Worm (Caenorhabditis elegans) whole organism, young adult: ENCODE results near the gene col-83.

ENCODE experiments used
- ama-1 ChIP-seq, 3 experiments: fragments of 150-350 bp in 1 of 3; sonication (generic microtip) in 2 of 3; optimal IDR thresholded peaks; 2 replicates each; lab custom pipeline; 2014 to 2018; ENCODE audit warnings: missing biosample characterization in 2 of 3, missing genetic modification characterization in 2 of 3, missing genetic modification reagents in 2 of 3
- fkh-3 ChIP-seq: sonication (generic microtip); optimal IDR thresholded peaks from 2 replicates; lab custom pipeline; 2016; ENCODE audit warnings: mild to moderate bottlenecking, missing genetic modification characterization, missing compliant biosample characterization
- lin-40 ChIP-seq: sonication (generic microtip); optimal IDR thresholded peaks from 2 replicates; lab custom pipeline; 2016; ENCODE audit warnings: missing genetic modification characterization, mild to moderate bottlenecking, missing compliant biosample characterization, missing genotype, missing genetic modification reagents
- rec-8 ChIP-seq, 2 experiments: sonication (generic microtip); optimal IDR thresholded peaks; 2 replicates each; lab custom pipeline; 2016; ENCODE audit warnings: mild to moderate bottlenecking in 2 of 2, missing genetic modification characterization in 2 of 2, missing genetic modification reagents in 2 of 2, missing genotype in 2 of 2, missing biosample characterization in 1 of 2, missing compliant biosample characterization in 1 of 2, moderate library complexity in 1 of 2
- unc-62 ChIP-seq: fragments of 150-350 bp; optimal IDR thresholded peaks from 2 replicates; lab custom pipeline; 2014; ENCODE audit warnings: missing biosample characterization, missing genetic modification reagents, missing genetic modification characterization

ce11 chrII:11013667-11014066 lies 32.1 kb downstream of the col-83 start, which contains the start of gene col-81:
- TF ChIP-seq unc-62 (GFP tag; lab: Kevin White, UChicago) (no peak), ama-1 (optimal IDR thresholded peaks at IDR 0.05; lab: Kevin White, UChicago) (no peak), ama-1 (GFP tag; optimal IDR thresholded peaks at IDR 0.05; lab: Kevin White, UChicago) (no peak), lin-40 (tag; lab: Kevin White, UChicago) (no peak), fkh-3 (tag; lab: Kevin White, UChicago) (no peak), rec-8 (tag; optimal IDR thresholded peaks at IDR 0.05; lab: Kevin White, UChicago) (no peak)
